Worm (Caenorhabditis elegans) whole organism, young adult: ENCODE measurements around the gene Y71G10AR.4.
A peak's percentile ranks its signal among the peaks of the same experiment; 100 is the strongest.

Source experiments
- B0035.1 ChIP-seq: sonication (generic microtip); optimal IDR thresholded peaks from 2 replicates; lab custom pipeline; 2016; ENCODE audit warnings: missing genetic modification characterization, mild to moderate bottlenecking, missing compliant biosample characterization, missing genotype, missing genetic modification reagents
- D2030.7 ChIP-seq: fragments of 200-800 bp; sonication (Bioruptor generic); IDR thresholded peaks from 2 replicates; pipeline ENCODE4 v1.3.6; 2022; ENCODE audit warnings: missing genetic modification reagents, missing genetic modification characterization, missing compliant biosample characterization
- F22D6.2 ChIP-seq: sonication (generic microtip); optimal IDR thresholded peaks from 2 replicates; lab custom pipeline; 2016; ENCODE audit warnings: mild to moderate bottlenecking, missing genetic modification characterization, missing compliant biosample characterization
- F39B2.1 ChIP-seq: fragments of 200-800 bp; sonication (Bioruptor generic); IDR thresholded peaks from 2 replicates; pipeline ENCODE4 v1.3.6; 2022; ENCODE audit warnings: missing genetic modification reagents, missing genetic modification characterization, missing compliant biosample characterization
- F49E8.2 ChIP-seq: sonication (generic microtip); optimal IDR thresholded peaks from 3 replicates; lab custom pipeline; 2017; ENCODE audit warnings: missing genetic modification characterization, mild to moderate bottlenecking, missing compliant biosample characterization, antibody characterized with exemption, moderate library complexity; ENCODE audit not compliant: insufficient read depth
- F55B11.4 ChIP-seq: sonication (generic microtip); optimal IDR thresholded peaks from 2 replicates; lab custom pipeline; 2016; ENCODE audit warnings: missing compliant biosample characterization, missing genetic modification characterization, borderline replicate concordance; ENCODE audit not compliant: insufficient read depth
- Y56A3A.18 ChIP-seq: fragments of 200-800 bp; sonication (Bioruptor generic); IDR thresholded peaks from 2 replicates; pipeline ENCODE4 v1.3.6; 2022; ENCODE audit warnings: missing genetic modification reagents, missing genetic modification characterization, missing compliant biosample characterization
- aptf-2 ChIP-seq: fragments of 200-800 bp; sonication (Bioruptor generic); conservative IDR thresholded peaks from 2 replicates; pipeline ENCODE4 v1.3.6; 2022; ENCODE audit warnings: missing genetic modification reagents, missing genetic modification characterization, missing compliant biosample characterization
- athp-1 ChIP-seq: sonication (generic microtip); optimal IDR thresholded peaks from 2 replicates; lab custom pipeline; 2017; ENCODE audit warnings: mild to moderate bottlenecking, missing genetic modification characterization, missing compliant biosample characterization
- attf-5 ChIP-seq: fragments of 200-800 bp; sonication (Bioruptor generic); optimal IDR thresholded peaks from 2 replicates; lab custom pipeline; 2018; ENCODE audit warnings: mild to moderate bottlenecking, missing genetic modification characterization, missing compliant biosample characterization
- attf-6 ChIP-seq: fragments of 200-800 bp; sonication (Bioruptor generic); IDR thresholded peaks from 2 replicates; pipeline ENCODE4 v1.3.6; 2022; ENCODE audit warnings: missing genetic modification reagents, missing genetic modification characterization, missing compliant biosample characterization
- ccch-3 ChIP-seq: fragments of 200-800 bp; sonication (Bioruptor generic); optimal IDR thresholded peaks from 2 replicates; lab custom pipeline; 2018; ENCODE audit warnings: mild to moderate bottlenecking, missing genetic modification characterization, missing compliant biosample characterization
- cebp-1 ChIP-seq, 2 experiments: fragments of 200-800 bp in 1 of 2; sonication (Bioruptor generic) in 1 of 2; sonication (generic microtip) in 1 of 2; IDR thresholded peaks in 1 of 2; optimal IDR thresholded peaks in 1 of 2; 2 replicates each; pipeline versions ENCODE4 v1.3.6 to Lab custom; 2017 to 2022; ENCODE audit warnings: missing compliant biosample characterization in 2 of 2, missing genetic modification characterization in 2 of 2, mild to moderate bottlenecking in 1 of 2, missing genetic modification reagents in 1 of 2, moderate library complexity in 1 of 2
- ceh-40 ChIP-seq: fragments of 200-800 bp; sonication (Bioruptor generic); IDR thresholded peaks from 2 replicates; pipeline ENCODE4 v1.3.6; 2022; ENCODE audit warnings: missing genetic modification characterization, missing compliant biosample characterization
- ceh-79 ChIP-seq: sonication (generic microtip); optimal IDR thresholded peaks from 2 replicates; lab custom pipeline; 2017; ENCODE audit warnings: mild to moderate bottlenecking, missing genetic modification characterization, missing compliant biosample characterization
- die-1 ChIP-seq: sonication (generic microtip); optimal IDR thresholded peaks from 2 replicates; lab custom pipeline; 2016; ENCODE audit warnings: missing genotype, mild to moderate bottlenecking, missing genetic modification characterization, missing compliant biosample characterization
- efl-1 ChIP-seq: fragments of 150-350 bp; optimal IDR thresholded peaks from 2 replicates; lab custom pipeline; 2014; ENCODE audit warnings: missing biosample characterization, missing genetic modification reagents, missing genetic modification characterization
- egrh-3 ChIP-seq: fragments of 200-800 bp; sonication (Bioruptor generic); IDR thresholded peaks from 2 replicates; pipeline ENCODE4 v1.3.6; 2022; ENCODE audit warnings: missing genetic modification reagents, missing genetic modification characterization, missing compliant biosample characterization
- fkh-3 ChIP-seq: sonication (generic microtip); optimal IDR thresholded peaks from 2 replicates; lab custom pipeline; 2016; ENCODE audit warnings: mild to moderate bottlenecking, missing genetic modification characterization, missing compliant biosample characterization
- hlh-12 ChIP-seq: sonication (generic microtip); optimal IDR thresholded peaks from 2 replicates; lab custom pipeline; 2016; ENCODE audit warnings: missing genetic modification characterization, missing compliant biosample characterization
- let-607 ChIP-seq, 2 experiments: fragments of 200-800 bp in 1 of 2; sonication (Bioruptor generic) in 1 of 2; sonication (generic microtip) in 1 of 2; optimal IDR thresholded peaks; 2 replicates each; lab custom pipeline; 2016 to 2018; ENCODE audit warnings: mild to moderate bottlenecking in 2 of 2, missing compliant biosample characterization in 2 of 2, missing genetic modification characterization in 2 of 2, moderate library complexity in 2 of 2, missing genotype in 1 of 2
- lsl-1 ChIP-seq: fragments of 200-800 bp; sonication (Bioruptor generic); optimal IDR thresholded peaks from 2 replicates; lab custom pipeline; 2018; ENCODE audit warnings: mild to moderate bottlenecking, missing genetic modification characterization, moderate library complexity, missing compliant biosample characterization
- lsy-27 ChIP-seq: sonication (generic microtip); optimal IDR thresholded peaks from 2 replicates; lab custom pipeline; 2017; ENCODE audit warnings: missing genetic modification characterization, mild to moderate bottlenecking, missing compliant biosample characterization, antibody characterized with exemption, missing genotype, borderline replicate concordance; ENCODE audit not compliant: insufficient read depth
- mcd-1 ChIP-seq: fragments of 200-800 bp; sonication (Bioruptor generic); IDR thresholded peaks from 2 replicates; pipeline ENCODE4 v1.3.6; 2022; ENCODE audit warnings: missing genetic modification reagents, missing genetic modification characterization, missing compliant biosample characterization
- mel-28 ChIP-seq: sonication (generic microtip); optimal IDR thresholded peaks from 2 replicates; lab custom pipeline; 2016; ENCODE audit warnings: borderline replicate concordance, mild to moderate bottlenecking, missing genetic modification characterization, missing compliant biosample characterization
- nfyb-1 ChIP-seq: fragments of 200-800 bp; sonication (Bioruptor generic); IDR thresholded peaks from 2 replicates; pipeline ENCODE4 v1.3.6; 2022; ENCODE audit warnings: missing genetic modification reagents, missing genetic modification characterization, missing compliant biosample characterization
- nhr-80 ChIP-seq: sonication (generic microtip); optimal IDR thresholded peaks from 2 replicates; lab custom pipeline; 2016; ENCODE audit warnings: missing genetic modification characterization, missing compliant biosample characterization
- snpc-1.1 ChIP-seq: sonication (generic microtip); optimal IDR thresholded peaks from 2 replicates; lab custom pipeline; 2017; ENCODE audit warnings: missing genetic modification characterization, mild to moderate bottlenecking, missing compliant biosample characterization, antibody characterized with exemption, moderate library complexity, missing genotype, missing genetic modification reagents; ENCODE audit not compliant: insufficient read depth
- sptf-2 ChIP-seq: fragments of 200-800 bp; sonication (Bioruptor generic); optimal IDR thresholded peaks from 2 replicates; lab custom pipeline; 2018; ENCODE audit warnings: mild to moderate bottlenecking, missing genetic modification characterization, missing compliant biosample characterization
- tbx-9 ChIP-seq: sonication (generic microtip); optimal IDR thresholded peaks from 2 replicates; lab custom pipeline; 2016; ENCODE audit warnings: borderline replicate concordance, missing genetic modification characterization, inconsistent platforms, missing compliant biosample characterization
- tlf-1 ChIP-seq: fragments of 200-800 bp; sonication (Bioruptor generic); optimal IDR thresholded peaks from 2 replicates; lab custom pipeline; 2018; ENCODE audit warnings: mild to moderate bottlenecking, missing genetic modification characterization, missing compliant biosample characterization
- ztf-18 ChIP-seq: sonication (generic microtip); optimal IDR thresholded peaks from 2 replicates; lab custom pipeline; 2016; ENCODE audit warnings: missing genotype, mild to moderate bottlenecking, missing genetic modification characterization, missing compliant biosample characterization
- ztf-22 ChIP-seq: fragments of 200-800 bp; sonication (Bioruptor generic); optimal IDR thresholded peaks from 2 replicates; lab custom pipeline; 2018; ENCODE audit warnings: mild to moderate bottlenecking, missing genetic modification characterization, moderate library complexity, missing compliant biosample characterization
- ztf-3 ChIP-seq: fragments of 200-800 bp; sonication (Bioruptor generic); optimal IDR thresholded peaks from 2 replicates; lab custom pipeline; 2018; ENCODE audit warnings: mild to moderate bottlenecking, missing genetic modification characterization, missing compliant biosample characterization

Y71G10AR.4 gene

ce11 chrIV:2198741-2199140 is at the start of gene Y71G10AR.4:
TSS of gene Y71G10AR.4 (plus strand) at chrIV:2199041.
- TF ChIP-seq mel-28 (tag; lab: Kevin White, UChicago), result no peak
- no peak for TF ChIP-seq ceh-40 (GFP tag; lab: Robert Waterston, UW)
- TF ChIP-seq lsl-1 (GFP tag; lab: Kevin White, UChicago), result no peak
- no peak for TF ChIP-seq F22D6.2 (tag; lab: Kevin White, UChicago)
- TF ChIP-seq ztf-18 (tag; lab: Kevin White, UChicago), result no peak
- no peak for TF ChIP-seq F49E8.2 (tag; lab: Kevin White, UChicago)
- TF ChIP-seq nhr-80 (tag; lab: Kevin White, UChicago), result no peak
- TF ChIP-seq efl-1 (GFP tag; lab: Kevin White, UChicago), result no peak
- TF ChIP-seq lsy-27 (tag; lab: Kevin White, UChicago), result no peak
- TF ChIP-seq F55B11.4 (tag; lab: Kevin White, UChicago), result no peak
- no peak for TF ChIP-seq egrh-3
- no peak for TF ChIP-seq ztf-22 (GFP tag; lab: Kevin White, UChicago)
- TF ChIP-seq snpc-1.1 (tag; lab: Kevin White, UChicago), result no peak

ce11 chrIV:2149247-2149756 is 49.5 kb upstream of the Y71G10AR.4 start, which contains the start of gene C54E4.5:
TSS of gene C54E4.5 (minus strand) at chrIV:2149297.
- TF ChIP-seq cebp-1 (GFP tag; IDR thresholded peaks at IDR 0.05; lab: Robert Waterston, UW), result peak; percentile 49; the same call in 1 of the 2 replicates
- TF ChIP-seq cebp-1 (tag; optimal IDR thresholded peaks at IDR 0.05; lab: Kevin White, UChicago), result peak; percentile 84
- TF ChIP-seq athp-1 (tag; lab: Kevin White, UChicago), result no peak
- TF ChIP-seq B0035.1 (tag; lab: Kevin White, UChicago), result no peak
- TF ChIP-seq ccch-3 (GFP tag; lab: Kevin White, UChicago), result no peak

- TF ChIP-seq die-1 (tag; lab: Kevin White, UChicago), result no peak
- no peak for TF ChIP-seq attf-5
- TF ChIP-seq ceh-79 (tag; lab: Kevin White, UChicago), result no peak
- no peak for TF ChIP-seq tlf-1 (GFP tag; lab: Kevin White, UChicago)
- no peak for TF ChIP-seq let-607 (tag; optimal IDR thresholded peaks at IDR 0.05; lab: Kevin White, UChicago)
- no peak for TF ChIP-seq snpc-1.1 (tag; lab: Kevin White, UChicago)
- TF ChIP-seq aptf-2, result no peak
- TF ChIP-seq ztf-22 (GFP tag; lab: Kevin White, UChicago), result no peak
- TF ChIP-seq mcd-1 (GFP tag; lab: Robert Waterston, UW), result no peak
- no peak for TF ChIP-seq D2030.7 (GFP tag; lab: Robert Waterston, UW)
- no peak for TF ChIP-seq Y56A3A.18 (GFP tag; lab: Robert Waterston, UW)
Measured at ce11 chrIV:2156239-2156638, 42.6 kb upstream of the Y71G10AR.4 start.

ce11 chrIV:2159069-2159468 is 39.8 kb upstream of the Y71G10AR.4 start, which contains the start of gene gcy-37:
TSS of gene gcy-37 (minus strand) at chrIV:2159169.
- no peak for TF ChIP-seq sptf-2 (GFP tag; lab: Kevin White, UChicago)
- TF ChIP-seq ceh-40 (GFP tag; lab: Robert Waterston, UW), result no peak
- no peak for TF ChIP-seq ztf-3 (GFP tag; lab: Kevin White, UChicago)
- no peak for TF ChIP-seq hlh-12 (tag; lab: Kevin White, UChicago)
- TF ChIP-seq fkh-3, result no peak
- TF ChIP-seq nfyb-1, result no peak
- TF ChIP-seq F22D6.2 (tag; lab: Kevin White, UChicago), result no peak
- no peak for TF ChIP-seq F39B2.1
- no peak for TF ChIP-seq tbx-9 (tag; lab: Kevin White, UChicago)
- no peak for TF ChIP-seq attf-6 (GFP tag; lab: Robert Waterston, UW)
- no peak for TF ChIP-seq aptf-2
- TF ChIP-seq, all 124 proteins: peak for 0
